Worm (Caenorhabditis elegans) whole organism, young adult: ENCODE measurements around the gene sdn-1.
A peak's percentile ranks its signal among the peaks of the same experiment; 100 is the strongest.

Source experiments
- B0019.2 ChIP-seq: fragments of 200-800 bp; sonication (Bioruptor generic); conservative IDR thresholded peaks from 2 replicates; pipeline ENCODE4 v1.3.6; 2022; ENCODE audit warnings: missing genetic modification reagents, missing genetic modification characterization, missing compliant biosample characterization
- B0035.1 ChIP-seq: sonication (generic microtip); optimal IDR thresholded peaks from 2 replicates; lab custom pipeline; 2016; ENCODE audit warnings: missing genetic modification characterization, mild to moderate bottlenecking, missing compliant biosample characterization, missing genotype, missing genetic modification reagents
- C06A6.2 ChIP-seq: fragments of 200-800 bp; sonication (Bioruptor generic); conservative IDR thresholded peaks from 2 replicates; pipeline ENCODE4 v1.3.6; 2022; ENCODE audit warnings: missing genetic modification characterization, missing compliant biosample characterization
- D2030.7 ChIP-seq: fragments of 200-800 bp; sonication (Bioruptor generic); IDR thresholded peaks from 2 replicates; pipeline ENCODE4 v1.3.6; 2022; ENCODE audit warnings: missing genetic modification reagents, missing genetic modification characterization, missing compliant biosample characterization
- F22D6.2 ChIP-seq: sonication (generic microtip); optimal IDR thresholded peaks from 2 replicates; lab custom pipeline; 2016; ENCODE audit warnings: mild to moderate bottlenecking, missing genetic modification characterization, missing compliant biosample characterization
- F23B12.7 ChIP-seq: sonication (generic microtip); optimal IDR thresholded peaks from 2 replicates; lab custom pipeline; 2017; ENCODE audit warnings: missing genetic modification characterization, mild to moderate bottlenecking, missing compliant biosample characterization, antibody characterized with exemption, moderate library complexity; ENCODE audit not compliant: insufficient read depth
- F52B5.7 ChIP-seq: sonication (generic microtip); optimal IDR thresholded peaks from 2 replicates; lab custom pipeline; 2016; ENCODE audit warnings: mild to moderate bottlenecking, missing genetic modification characterization, missing compliant biosample characterization
- F57A8.1 ChIP-seq: fragments of 200-800 bp; sonication (Bioruptor generic); optimal IDR thresholded peaks from 2 replicates; lab custom pipeline; 2018; ENCODE audit warnings: mild to moderate bottlenecking, missing genetic modification characterization, moderate library complexity, missing compliant biosample characterization
- K11D2.4 ChIP-seq: fragments of 200-800 bp; sonication (Bioruptor generic); IDR thresholded peaks from 2 replicates; pipeline ENCODE4 v1.3.6; 2022; ENCODE audit warnings: missing genetic modification reagents, missing genetic modification characterization, missing compliant biosample characterization
- K12H6.12 ChIP-seq: fragments of 200-800 bp; sonication (Bioruptor generic); optimal IDR thresholded peaks from 2 replicates; lab custom pipeline; 2018; ENCODE audit warnings: mild to moderate bottlenecking, missing genetic modification characterization, missing compliant biosample characterization
- T26A5.8 ChIP-seq: sonication (generic microtip); optimal IDR thresholded peaks from 2 replicates; lab custom pipeline; 2016; ENCODE audit warnings: missing genetic modification characterization, missing compliant biosample characterization
- Y53G8AR.9 ChIP-seq: fragments of 200-800 bp; sonication (Bioruptor generic); conservative IDR thresholded peaks from 2 replicates; pipeline ENCODE4 v1.3.6; 2022; ENCODE audit warnings: missing genetic modification reagents, missing genetic modification characterization, missing compliant biosample characterization
- Y79H2A.3 ChIP-seq: fragments of 200-800 bp; sonication (Bioruptor generic); conservative IDR thresholded peaks from 2 replicates; pipeline ENCODE4 v1.3.6; 2022; ENCODE audit warnings: missing genetic modification reagents, missing genetic modification characterization, missing compliant biosample characterization
- Y95B8A.8 ChIP-seq: fragments of 200-800 bp; sonication (Bioruptor generic); IDR thresholded peaks from 2 replicates; pipeline ENCODE4 v1.3.6; 2022; ENCODE audit warnings: missing genetic modification reagents, missing genetic modification characterization, missing compliant biosample characterization
- atf-7 ChIP-seq: sonication (generic microtip); optimal IDR thresholded peaks from 2 replicates; lab custom pipeline; 2017; ENCODE audit warnings: mild to moderate bottlenecking, missing genetic modification characterization, missing compliant biosample characterization
- athp-1 ChIP-seq: sonication (generic microtip); optimal IDR thresholded peaks from 2 replicates; lab custom pipeline; 2017; ENCODE audit warnings: mild to moderate bottlenecking, missing genetic modification characterization, missing compliant biosample characterization
- bed-1 ChIP-seq: fragments of 200-800 bp; sonication (Bioruptor generic); IDR thresholded peaks from 2 replicates; pipeline ENCODE4 v1.3.6; 2022; ENCODE audit warnings: missing genetic modification reagents, missing genetic modification characterization, missing compliant biosample characterization
- ccch-3 ChIP-seq: fragments of 200-800 bp; sonication (Bioruptor generic); optimal IDR thresholded peaks from 2 replicates; lab custom pipeline; 2018; ENCODE audit warnings: mild to moderate bottlenecking, missing genetic modification characterization, missing compliant biosample characterization
- cebp-2 ChIP-seq: fragments of 200-800 bp; sonication (Bioruptor generic); IDR thresholded peaks from 2 replicates; pipeline ENCODE4 v1.3.6; 2022; ENCODE audit warnings: missing genetic modification characterization, missing compliant biosample characterization
- ceh-100 ChIP-seq: fragments of 200-800 bp; sonication (Bioruptor generic); IDR thresholded peaks from 2 replicates; pipeline ENCODE4 v1.3.6; 2022; ENCODE audit warnings: missing genetic modification reagents, missing genetic modification characterization, missing compliant biosample characterization
- egl-18 ChIP-seq: fragments of 200-800 bp; sonication (Bioruptor generic); IDR thresholded peaks from 2 replicates; pipeline ENCODE4 v1.3.6; 2022; ENCODE audit warnings: missing genetic modification reagents, missing genetic modification characterization, missing compliant biosample characterization
- egrh-3 ChIP-seq: fragments of 200-800 bp; sonication (Bioruptor generic); IDR thresholded peaks from 2 replicates; pipeline ENCODE4 v1.3.6; 2022; ENCODE audit warnings: missing genetic modification reagents, missing genetic modification characterization, missing compliant biosample characterization
- ets-4 ChIP-seq: fragments of 200-800 bp; sonication (Bioruptor generic); optimal IDR thresholded peaks from 2 replicates; lab custom pipeline; 2018; ENCODE audit warnings: mild to moderate bottlenecking, missing genetic modification characterization, missing compliant biosample characterization
- hmg-1.2 ChIP-seq: fragments of 200-800 bp; sonication (Bioruptor generic); IDR thresholded peaks from 2 replicates; pipeline ENCODE4 v1.3.6; 2022; ENCODE audit warnings: missing genetic modification reagents, missing genetic modification characterization, missing compliant biosample characterization
- hrde-1 ChIP-seq: sonication (generic microtip); optimal IDR thresholded peaks from 2 replicates; lab custom pipeline; 2016; ENCODE audit warnings: missing genetic modification characterization, mild to moderate bottlenecking, missing compliant biosample characterization, moderate library complexity, missing genotype, missing genetic modification reagents, borderline replicate concordance
- hsf-1 ChIP-seq: fragments of 200-800 bp; sonication (Bioruptor generic); IDR thresholded peaks from 2 replicates; pipeline ENCODE4 v1.3.6; 2022; ENCODE audit warnings: missing genetic modification reagents, missing genetic modification characterization, missing compliant biosample characterization
- lag-1 ChIP-seq: fragments of 200-800 bp; sonication (Bioruptor generic); IDR thresholded peaks from 2 replicates; pipeline ENCODE4 v1.3.6; 2022; ENCODE audit warnings: missing genetic modification reagents, missing genetic modification characterization, missing compliant biosample characterization
- lin-26 ChIP-seq: fragments of 200-800 bp; sonication (Bioruptor generic); IDR thresholded peaks from 2 replicates; pipeline ENCODE4 v1.3.6; 2022; ENCODE audit warnings: missing genetic modification reagents, missing genetic modification characterization, missing compliant biosample characterization
- lin-35 ChIP-seq, 3 experiments: fragments of 150-350 bp in 2 of 3; sonication (generic microtip) in 1 of 3; optimal IDR thresholded peaks; 2 replicates each; lab custom pipeline; 2014 to 2018; ENCODE audit warnings: missing biosample characterization in 3 of 3, missing genetic modification characterization in 3 of 3, missing genetic modification reagents in 3 of 3
- lin-40 ChIP-seq: sonication (generic microtip); optimal IDR thresholded peaks from 2 replicates; lab custom pipeline; 2016; ENCODE audit warnings: missing genetic modification characterization, mild to moderate bottlenecking, missing compliant biosample characterization, missing genotype, missing genetic modification reagents
- madf-3 ChIP-seq: fragments of 200-800 bp; sonication (Bioruptor generic); IDR thresholded peaks from 2 replicates; pipeline ENCODE4 v1.3.6; 2022; ENCODE audit warnings: missing genetic modification reagents, missing genetic modification characterization, missing compliant biosample characterization
- mes-4 ChIP-seq: sonication (generic microtip); optimal IDR thresholded peaks from 2 replicates; lab custom pipeline; 2016; ENCODE audit warnings: missing genotype, missing genetic modification characterization, missing compliant biosample characterization
- nfya-1 ChIP-seq: sonication (generic microtip); optimal IDR thresholded peaks from 2 replicates; lab custom pipeline; 2017; ENCODE audit warnings: antibody characterized with exemption, missing compliant biosample characterization, missing genetic modification characterization, borderline replicate concordance; ENCODE audit not compliant: insufficient read depth
- nfyb-1 ChIP-seq: fragments of 200-800 bp; sonication (Bioruptor generic); IDR thresholded peaks from 2 replicates; pipeline ENCODE4 v1.3.6; 2022; ENCODE audit warnings: missing genetic modification reagents, missing genetic modification characterization, missing compliant biosample characterization
- nhr-90 ChIP-seq: sonication (generic microtip); optimal IDR thresholded peaks from 2 replicates; lab custom pipeline; 2016; ENCODE audit warnings: missing genotype, mild to moderate bottlenecking, missing genetic modification characterization, missing compliant biosample characterization
- pbrm-1 ChIP-seq: fragments of 200-800 bp; sonication (Bioruptor generic); IDR thresholded peaks from 2 replicates; pipeline ENCODE4 v1.3.6; 2022; ENCODE audit warnings: missing genetic modification reagents, missing genetic modification characterization, missing compliant biosample characterization
- pha-4 ChIP-seq: fragments of 150-350 bp; sonication (generic microtip); optimal IDR thresholded peaks from 2 replicates; lab custom pipeline; 2014; ENCODE audit warnings: missing biosample characterization, missing genetic modification reagents, missing genetic modification characterization
- rcor-1 ChIP-seq: fragments of 200-800 bp; sonication (Bioruptor generic); IDR thresholded peaks from 2 replicates; pipeline ENCODE4 v1.3.6; 2022; ENCODE audit warnings: missing genetic modification reagents, missing genetic modification characterization, missing compliant biosample characterization
- repo-1 ChIP-seq: sonication (generic microtip); optimal IDR thresholded peaks from 2 replicates; lab custom pipeline; 2017; ENCODE audit warnings: mild to moderate bottlenecking, missing genetic modification characterization, missing compliant biosample characterization
- rpc-1 ChIP-seq, 2 experiments: fragments of 150-350 bp in 1 of 2; sonication (generic microtip) in 1 of 2; optimal IDR thresholded peaks; 2 replicates each; lab custom pipeline; 2014 to 2018; ENCODE audit warnings: missing biosample characterization in 1 of 2, missing genetic modification characterization in 1 of 2, missing genetic modification reagents in 1 of 2, missing genotype in 1 of 2
- sdz-38 ChIP-seq: sonication (generic microtip); optimal IDR thresholded peaks from 2 replicates; lab custom pipeline; 2016; ENCODE audit warnings: missing genotype, missing genetic modification characterization, missing compliant biosample characterization
- sea-2 ChIP-seq: fragments of 200-800 bp; sonication (Bioruptor generic); IDR thresholded peaks from 2 replicates; pipeline ENCODE4 v1.3.6; 2022; ENCODE audit warnings: missing genetic modification characterization, missing compliant biosample characterization
- somi-1 ChIP-seq: fragments of 200-800 bp; sonication (Bioruptor generic); optimal IDR thresholded peaks from 2 replicates; lab custom pipeline; 2018; ENCODE audit warnings: mild to moderate bottlenecking, missing genetic modification characterization, missing compliant biosample characterization
- tlf-1 ChIP-seq: fragments of 200-800 bp; sonication (Bioruptor generic); optimal IDR thresholded peaks from 2 replicates; lab custom pipeline; 2018; ENCODE audit warnings: mild to moderate bottlenecking, missing genetic modification characterization, missing compliant biosample characterization
- unc-62 ChIP-seq: fragments of 150-350 bp; optimal IDR thresholded peaks from 2 replicates; lab custom pipeline; 2014; ENCODE audit warnings: missing biosample characterization, missing genetic modification reagents, missing genetic modification characterization
- zfh-2 ChIP-seq: fragments of 200-800 bp; sonication (Bioruptor generic); conservative IDR thresholded peaks from 2 replicates; pipeline ENCODE4 v1.3.6; 2022; ENCODE audit warnings: missing genetic modification reagents, missing genetic modification characterization, missing compliant biosample characterization
- zim-3 ChIP-seq: sonication (generic microtip); optimal IDR thresholded peaks from 2 replicates; lab custom pipeline; 2017; ENCODE audit warnings: mild to moderate bottlenecking, missing genetic modification characterization, moderate library complexity, missing compliant biosample characterization

Gene sdn-1

DNA sequence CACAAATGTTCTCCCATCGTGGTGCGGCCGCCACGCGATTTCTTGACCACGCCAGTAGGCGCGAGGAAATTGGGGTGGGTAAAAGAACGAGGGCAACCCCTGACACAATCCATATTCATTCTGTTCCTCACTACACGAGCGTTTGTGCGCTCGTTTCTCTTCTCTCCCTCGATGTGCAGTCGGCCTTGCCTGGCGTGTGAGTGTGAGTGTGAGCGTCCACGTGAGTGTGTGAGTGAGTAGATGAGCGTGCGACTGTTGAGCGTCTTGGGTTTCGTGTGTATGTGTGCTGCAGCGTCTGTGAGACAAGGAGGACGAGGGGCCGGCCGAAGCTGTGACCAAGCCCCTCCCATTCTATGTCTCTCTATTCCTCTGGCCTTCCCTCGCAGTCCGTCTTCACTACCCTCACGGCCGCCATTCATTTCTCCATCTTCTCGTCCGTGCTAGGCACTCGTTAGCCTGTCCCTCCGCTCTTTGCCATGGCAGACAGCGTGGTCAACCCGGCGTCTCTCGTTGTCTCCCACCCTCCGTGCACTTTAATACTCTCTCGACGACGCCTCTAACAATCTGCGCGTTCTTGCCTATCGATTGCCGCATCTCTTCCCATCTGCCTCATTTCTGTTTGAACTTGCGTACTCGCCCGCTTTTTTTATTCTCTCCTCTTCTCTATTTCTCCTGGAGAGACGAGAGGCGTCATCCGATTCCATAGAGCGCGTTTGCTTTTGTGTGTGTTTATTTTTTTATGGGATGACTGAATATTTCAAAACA lies 24.6 kb downstream of the sdn-1 start (continued):
- TF ChIP-seq lag-1 (GFP tag; lab: Robert Waterston, UW) (0 out of 2 replicates have a peak, but pooled peaks have one; percentile 84), ccch-3 (GFP tag; lab: Kevin White, UChicago) (no peak), F57A8.1 (GFP tag; lab: Kevin White, UChicago) (no peak), F52B5.7 (tag; lab: Kevin White, UChicago) (no peak), hsf-1 (GFP tag; lab: Robert Waterston, UW) (no peak), ets-4 (GFP tag; lab: Kevin White, UChicago) (peak; percentile 52), somi-1 (GFP tag; lab: Kevin White, UChicago) (peak; percentile 81), hmg-1.2 (GFP tag; lab: Robert Waterston, UW) (peak; percentile 87; the same call in 1 of the 2 replicates), T26A5.8 (tag; lab: Kevin White, UChicago) (no peak), cebp-2 (GFP tag; lab: Robert Waterston, UW) (no peak), D2030.7 (no peak), nfya-1 (tag; lab: Kevin White, UChicago) (no peak), madf-3 (GFP tag; lab: Robert Waterston, UW) (no peak), Y79H2A.3 (no peak), lin-40 (tag; lab: Kevin White, UChicago) (peak; percentile 97), pha-4 (peak; percentile 34), rpc-1 (optimal IDR thresholded peaks at IDR 0.05; lab: Kevin White, UChicago) (no peak), rpc-1 (tag; optimal IDR thresholded peaks at IDR 0.05; lab: Kevin White, UChicago) (no peak), C06A6.2 (GFP tag; lab: Robert Waterston, UW) (peak; percentile 68; the same call in 1 of the 2 replicates), ceh-100 (GFP tag; lab: Robert Waterston, UW) (no peak), egrh-3 (GFP tag; lab: Robert Waterston, UW) (peak; percentile 86), hrde-1 (tag; lab: Kevin White, UChicago) (no peak), pbrm-1 (peak; percentile 40), nhr-90 (peak; percentile 73), mes-4 (tag; lab: Kevin White, UChicago) (no peak), sdz-38 (tag; lab: Kevin White, UChicago) (no peak), bed-1 (GFP tag; lab: Robert Waterston, UW) (no peak), zfh-2 (GFP tag; lab: Robert Waterston, UW) (peak; percentile 100), F23B12.7 (tag; lab: Kevin White, UChicago) (peak; percentile 7), rcor-1 (GFP tag; lab: Robert Waterston, UW) (peak; percentile 25), Y95B8A.8 (GFP tag; lab: Robert Waterston, UW) (no peak), nfyb-1 (peak; percentile 88), atf-7 (peak; percentile 89), B0035.1 (peak; percentile 66), zim-3 (tag; lab: Kevin White, UChicago) (peak; percentile 52), egl-18 (peak; percentile 33; the same call in 1 of the 2 replicates), K12H6.12 (tag; lab: Kevin White, UChicago) (peak; percentile 95), B0019.2 (no peak), athp-1 (tag; lab: Kevin White, UChicago) (peak; percentile 53), F22D6.2 (peak; percentile 50), repo-1 (tag; lab: Kevin White, UChicago) (peak; percentile 80), lin-26 (peak; percentile 78), Y53G8AR.9 (peak; percentile 59; the same call in 1 of the 2 replicates), unc-62 (peak; percentile 28), tlf-1 (GFP tag; lab: Kevin White, UChicago) (peak; percentile 62), lin-35 (GFP tag; optimal IDR thresholded peaks at IDR 0.05; lab: Kevin White, UChicago) (peak in 1 of 3 experiments; percentile 74), sea-2 (GFP tag; lab: Robert Waterston, UW) (no peak), K11D2.4 (peak; percentile 59)
